Fruit fly (Drosophila melanogaster) S2 (cell line): ENCODE results near the gene CG11369.

ENCODE experiments used
- CG8478 ChIP-seq: fragments of >200 bp; optimal IDR thresholded peaks from 2 replicates; lab custom pipeline; 2018
- CTCF ChIP-seq, 2 experiments: fragments of >200 bp; optimal IDR thresholded peaks; 2 replicates each; lab custom pipeline; 2018

DNA sequence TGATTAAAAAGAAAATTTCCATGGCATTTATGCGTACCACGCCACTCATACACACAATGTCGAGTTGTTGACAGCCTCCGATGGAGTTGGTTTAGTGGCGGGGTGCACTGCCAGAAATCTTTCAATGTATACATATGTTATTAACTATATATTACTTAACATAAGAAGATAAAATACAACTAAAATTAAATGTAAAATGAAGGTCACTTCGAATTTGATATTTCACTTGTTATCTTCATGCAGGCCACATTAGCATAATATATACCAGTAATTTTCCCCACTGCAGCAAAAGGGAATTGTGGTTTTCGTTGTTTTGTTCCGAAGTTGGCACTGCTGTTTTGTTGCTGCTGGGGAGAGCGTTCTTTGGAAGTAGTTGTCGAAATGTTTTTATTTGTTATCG lies 39.2 kb upstream of the CG11369 start:
- TF ChIP-seq CTCF (optimal IDR thresholded peaks at IDR 0.05; lab: Kevin White, UChicago) (no peak), CG8478 (lab: Kevin White, UChicago) (no peak)
